Fruit fly (Drosophila melanogaster) whole organism, embryonic: Measurements from ENCODE around the gene Cad88C.

Source experiments
- BtbVII ChIP-seq: fragments of 200-800 bp; sonication (Bioruptor generic); optimal IDR thresholded peaks from 3 replicates; lab custom pipeline; 2017; ENCODE audit warnings: missing biosample characterization, mild to moderate bottlenecking, missing genetic modification characterization
- CG10267 ChIP-seq: fragments of 200-800 bp; sonication (Bioruptor generic); optimal IDR thresholded peaks from 2 replicates; lab custom pipeline; 2018; ENCODE audit warnings: missing biosample characterization, mild to moderate bottlenecking, missing genetic modification characterization, moderate library complexity
- CG10462 ChIP-seq: fragments of 200-800 bp; sonication (Bioruptor generic); optimal IDR thresholded peaks from 2 replicates; lab custom pipeline; 2016; ENCODE audit warnings: missing biosample characterization, missing genetic modification characterization
- CG10979 ChIP-seq: fragments of 200-800 bp; sonication (Bioruptor generic); optimal IDR thresholded peaks from 2 replicates; lab custom pipeline; 2018; ENCODE audit warnings: missing biosample characterization, mild to moderate bottlenecking, missing genetic modification characterization, moderate library complexity
- CG12391 ChIP-seq: fragments of 200-800 bp; sonication (Bioruptor generic); optimal IDR thresholded peaks from 3 replicates; lab custom pipeline; 2018; ENCODE audit warnings: missing biosample characterization, mild to moderate bottlenecking, missing genetic modification characterization, moderate library complexity
- CG12744 ChIP-seq: fragments of 200-800 bp; sonication (Bioruptor generic); optimal IDR thresholded peaks from 2 replicates; lab custom pipeline; 2016; ENCODE audit warnings: missing biosample characterization, missing genetic modification characterization
- CG12769 ChIP-seq: fragments of 200-800 bp; sonication (Bioruptor generic); optimal IDR thresholded peaks from 2 replicates; lab custom pipeline; 2019; ENCODE audit warnings: missing biosample characterization, mild to moderate bottlenecking, missing genetic modification characterization, moderate library complexity
- CG13424 ChIP-seq: fragments of 200-800 bp; sonication (Bioruptor generic); optimal IDR thresholded peaks from 2 replicates; lab custom pipeline; 2019; ENCODE audit warnings: missing biosample characterization, mild to moderate bottlenecking, missing genetic modification characterization, moderate library complexity
- CG1529 ChIP-seq: fragments of 200-800 bp; sonication (Bioruptor generic); optimal IDR thresholded peaks from 3 replicates; lab custom pipeline; 2018; ENCODE audit warnings: missing biosample characterization, missing genetic modification characterization
- CG15696 ChIP-seq: fragments of 200-800 bp; sonication (Bioruptor generic); optimal IDR thresholded peaks from 2 replicates; lab custom pipeline; 2019; ENCODE audit warnings: missing biosample characterization, mild to moderate bottlenecking, missing genetic modification characterization, moderate library complexity
- CG1603 ChIP-seq: fragments of 200-800 bp; sonication (Bioruptor generic); optimal IDR thresholded peaks from 2 replicates; lab custom pipeline; 2019; ENCODE audit warnings: missing biosample characterization, mild to moderate bottlenecking, missing genetic modification characterization, moderate library complexity
- CG17612 ChIP-seq: fragments of 200-800 bp; sonication (Bioruptor generic); IDR thresholded peaks from 2 replicates; pipeline ENCODE4 v1.3.6; 2022; ENCODE audit warnings: missing biosample characterization, missing genetic modification characterization
- CG17829 ChIP-seq: fragments of 200-800 bp; optimal IDR thresholded peaks from 2 replicates; lab custom pipeline; 2019; ENCODE audit warnings: missing biosample characterization, mild to moderate bottlenecking, missing genetic modification characterization, moderate library complexity
- CG18476 ChIP-seq: fragments of 200-800 bp; sonication (Bioruptor generic); optimal IDR thresholded peaks from 2 replicates; lab custom pipeline; 2016; ENCODE audit warnings: missing biosample characterization, mild to moderate bottlenecking, missing genetic modification characterization
- CG2678 ChIP-seq: fragments of 200-800 bp; sonication (Bioruptor generic); optimal IDR thresholded peaks from 3 replicates; lab custom pipeline; 2019; ENCODE audit warnings: missing biosample characterization, mild to moderate bottlenecking, missing genetic modification characterization, moderate library complexity
- CG30403 ChIP-seq: fragments of 200-800 bp; sonication (Bioruptor generic); optimal IDR thresholded peaks from 3 replicates; lab custom pipeline; 2016; ENCODE audit warnings: missing biosample characterization, missing genetic modification characterization
- CG4820 ChIP-seq: fragments of 200-800 bp; sonication (Bioruptor generic); optimal IDR thresholded peaks from 3 replicates; lab custom pipeline; 2016; ENCODE audit warnings: missing biosample characterization, missing genetic modification characterization
- CG8765 ChIP-seq: fragments of 200-800 bp; sonication (Bioruptor generic); IDR thresholded peaks from 2 replicates; pipeline ENCODE4 v1.3.6; 2022; ENCODE audit warnings: missing biosample characterization, missing genetic modification characterization
- D ChIP-seq, 2 experiments: fragments of 200-800 bp in 1 of 2; fragments of >200 bp in 1 of 2; sonication (Bioruptor generic) in 1 of 2; optimal IDR thresholded peaks; 2 replicates in 1 of 2; 3 replicates in 1 of 2; lab custom pipeline; 2017; ENCODE audit warnings: mild to moderate bottlenecking in 1 of 2, missing biosample characterization in 1 of 2, missing genetic modification characterization in 1 of 2, missing genetic modification reagents in 1 of 2
- E2f2 ChIP-seq: fragments of 200-800 bp; sonication (Bioruptor generic); IDR thresholded peaks from 2 replicates; pipeline ENCODE4 v1.3.6; 2022; ENCODE audit warnings: missing biosample characterization, missing genetic modification characterization
- HLH3B ChIP-seq: fragments of 200-800 bp; sonication (Bioruptor generic); IDR thresholded peaks from 2 replicates; pipeline ENCODE4 v1.3.6; 2022; ENCODE audit warnings: missing biosample characterization, missing genetic modification characterization
- Hey ChIP-seq: fragments of 200-800 bp; sonication (Bioruptor generic); optimal IDR thresholded peaks from 3 replicates; lab custom pipeline; 2018; ENCODE audit warnings: missing biosample characterization, mild to moderate bottlenecking, missing genetic modification characterization
- Hr51 ChIP-seq, 2 experiments: fragments of 200-800 bp; sonication (Bioruptor generic); optimal IDR thresholded peaks; 2 replicates in 1 of 2; 3 replicates in 1 of 2; lab custom pipeline; 2016 to 2018; ENCODE audit warnings: missing biosample characterization in 2 of 2, missing genetic modification characterization in 2 of 2, mild to moderate bottlenecking in 1 of 2, moderate library complexity in 1 of 2
- NFAT ChIP-seq: fragments of 200-800 bp; sonication (Bioruptor generic); IDR thresholded peaks from 2 replicates; pipeline ENCODE4 v1.3.6; 2022; ENCODE audit warnings: missing biosample characterization, missing genetic modification characterization
- Oli ChIP-seq: fragments of 200-800 bp; sonication (Bioruptor generic); optimal IDR thresholded peaks from 2 replicates; lab custom pipeline; 2018; ENCODE audit warnings: missing biosample characterization, mild to moderate bottlenecking, missing genetic modification characterization, moderate library complexity
- PHDP ChIP-seq: fragments of 200-800 bp; sonication (Bioruptor generic); optimal IDR thresholded peaks from 3 replicates; lab custom pipeline; 2018; ENCODE audit warnings: missing biosample characterization, mild to moderate bottlenecking, missing genetic modification characterization, moderate library complexity
- Ptx1 ChIP-seq: fragments of 200-800 bp; sonication (Bioruptor generic); IDR thresholded peaks from 2 replicates; pipeline ENCODE4 v1.3.6; 2022; ENCODE audit warnings: missing biosample characterization, missing genetic modification characterization
- Sox102F ChIP-seq: fragments of 200-800 bp; sonication (Bioruptor generic); optimal IDR thresholded peaks from 2 replicates; lab custom pipeline; 2018; ENCODE audit warnings: missing biosample characterization, mild to moderate bottlenecking, missing genetic modification characterization, moderate library complexity
- Usf ChIP-seq: fragments of 200-800 bp; sonication (Bioruptor generic); optimal IDR thresholded peaks from 2 replicates; lab custom pipeline; 2017; ENCODE audit warnings: missing genotype, missing biosample characterization, missing genetic modification characterization
- Xbp1 ChIP-seq: fragments of 200-800 bp; sonication (Bioruptor generic); optimal IDR thresholded peaks from 3 replicates; lab custom pipeline; 2016; ENCODE audit warnings: missing biosample characterization, mild to moderate bottlenecking, missing genetic modification characterization
- bsh ChIP-seq, 2 experiments: fragments of 200-800 bp; sonication (Bioruptor generic); optimal IDR thresholded peaks; 2 replicates each; lab custom pipeline; 2017 to 2018; ENCODE audit warnings: mild to moderate bottlenecking in 2 of 2, missing biosample characterization in 2 of 2, missing genetic modification characterization in 2 of 2, moderate library complexity in 1 of 2
- dmrt99B ChIP-seq: fragments of 200-800 bp; sonication (Bioruptor generic); optimal IDR thresholded peaks from 2 replicates; lab custom pipeline; 2018; ENCODE audit warnings: missing biosample characterization, mild to moderate bottlenecking, missing genetic modification characterization, moderate library complexity
- hbn ChIP-seq: fragments of 200-800 bp; sonication (Bioruptor generic); IDR thresholded peaks from 2 replicates; pipeline ENCODE4 v1.3.6; 2022; ENCODE audit warnings: missing biosample characterization, missing genetic modification characterization; ENCODE audit not compliant: partially characterized antibody
- klu ChIP-seq: fragments of 200-800 bp; sonication (Bioruptor generic); IDR thresholded peaks from 2 replicates; pipeline ENCODE4 v1.3.6; 2022; ENCODE audit warnings: missing biosample characterization, missing genetic modification characterization
- lmd ChIP-seq: fragments of 200-800 bp; sonication (Bioruptor generic); IDR thresholded peaks from 2 replicates; pipeline ENCODE4 v1.3.6; 2022; ENCODE audit warnings: missing biosample characterization, missing genetic modification characterization
- lola ChIP-seq, 3 experiments: fragments of >200 bp in 2 of 3; fragments of 200-800 bp in 1 of 3; sonication (Bioruptor generic) in 1 of 3; optimal IDR thresholded peaks; 2 replicates each; lab custom pipeline; 2017 to 2019; ENCODE audit warnings: missing biosample characterization in 3 of 3, missing genetic modification characterization in 3 of 3, mild to moderate bottlenecking in 1 of 3, moderate library complexity in 1 of 3
- lov ChIP-seq, 2 experiments: fragments of 200-800 bp in 1 of 2; fragments of >200 bp in 1 of 2; sonication (Bioruptor generic) in 1 of 2; IDR thresholded peaks in 1 of 2; optimal IDR thresholded peaks in 1 of 2; 2 replicates in 1 of 2; 3 replicates in 1 of 2; pipeline versions ENCODE4 v1.3.6 to Lab custom; 2017 to 2022; ENCODE audit warnings: missing biosample characterization in 1 of 2, missing genetic modification characterization in 1 of 2
- onecut ChIP-seq: fragments of 200-800 bp; sonication (Bioruptor generic); IDR thresholded peaks from 2 replicates; pipeline ENCODE4 v1.3.6; 2022; ENCODE audit warnings: missing biosample characterization, missing genetic modification characterization
- pan ChIP-seq, 4 experiments: fragments of >200 bp in 3 of 4; fragments of 200-800 bp in 1 of 4; sonication (Bioruptor generic) in 1 of 4; optimal IDR thresholded peaks in 3 of 4; IDR thresholded peaks in 1 of 4; 2 replicates each; pipeline versions ENCODE4 v1.3.6 to Lab custom; 2017 to 2022; ENCODE audit warnings: missing biosample characterization in 2 of 4, missing genetic modification characterization in 2 of 4, mixed read lengths in 1 of 4
- prd ChIP-seq, 3 experiments: fragments of >200 bp in 2 of 3; fragments of 200-800 bp in 1 of 3; sonication (Bioruptor generic) in 1 of 3; optimal IDR thresholded peaks in 2 of 3; IDR thresholded peaks in 1 of 3; 2 replicates in 2 of 3; 3 replicates in 1 of 3; pipeline versions ENCODE4 v1.3.6 to Lab custom; 2017 to 2022; ENCODE audit warnings: missing biosample characterization in 1 of 3, missing genetic modification characterization in 1 of 3
- sens ChIP-seq: fragments of 200-800 bp; sonication (Bioruptor generic); peaks from one replicate; lab custom pipeline; 2016; ENCODE audit warnings: missing biosample characterization, missing genetic modification characterization
- tgo ChIP-seq: fragments of 200-800 bp; sonication (Bioruptor generic); IDR thresholded peaks from 3 replicates; pipeline ENCODE4 v1.3.6; 2022; ENCODE audit warnings: missing biosample characterization, missing genetic modification characterization
- unpg ChIP-seq: fragments of 200-800 bp; sonication (Bioruptor generic); optimal IDR thresholded peaks from 3 replicates; lab custom pipeline; 2018; ENCODE audit warnings: missing biosample characterization, mild to moderate bottlenecking, missing genetic modification characterization, moderate library complexity
- vvl ChIP-seq: fragments of 200-800 bp; sonication (Bioruptor generic); IDR thresholded peaks from 2 replicates; pipeline ENCODE4 v1.3.6; 2022; ENCODE audit warnings: missing biosample characterization, missing genetic modification characterization
- wek ChIP-seq: fragments of 200-800 bp; sonication (Bioruptor generic); optimal IDR thresholded peaks from 3 replicates; lab custom pipeline; 2018; ENCODE audit warnings: missing biosample characterization, mild to moderate bottlenecking, missing genetic modification characterization, moderate library complexity
- zfh1 ChIP-seq: fragments of 200-800 bp; sonication (Bioruptor generic); IDR thresholded peaks from 3 replicates; pipeline ENCODE4 v1.3.6; 2022; ENCODE audit warnings: missing biosample characterization, missing genetic modification characterization

Gene Cad88C

dm6 chr3R:14597935-14598424, 32.3 kb upstream of the Cad88C start (continued):
- TF ChIP-seq Xbp1 (GFP tag; lab: Kevin White, UChicago) (peak; percentile 28), sens (GFP tag; lab: Kevin White, UChicago) (peak; percentile 89), CG1603 (tag; lab: Kevin White, UChicago) (peak; percentile 32), CG8765 (GFP tag; lab: Robert Waterston, UW) (no peak), CG1529 (peak; percentile 32), Oli (tag; lab: Kevin White, UChicago) (peak; percentile 53), CG12769 (tag; lab: Kevin White, UChicago) (no peak), CG2678 (peak; percentile 45), lmd (peak; percentile 44), CG10462 (GFP tag; lab: Kevin White, UChicago) (no peak), D (optimal IDR thresholded peaks at IDR 0.05; lab: Kevin White, UChicago) (no peak), D (GFP tag; optimal IDR thresholded peaks at IDR 0.05; lab: Kevin White, UChicago) (peak; percentile 56), HLH3B (peak; percentile 37; the same call in 1 of the 2 replicates), unpg (GFP tag; lab: Kevin White, UChicago) (peak; percentile 61), pan (optimal IDR thresholded peaks at IDR 0.05; lab: Kevin White, UChicago) (no peak), pan (GFP tag; optimal IDR thresholded peaks at IDR 0.05 in 1 of 2, IDR thresholded peaks at IDR 0.05 in 1 of 2) (peak in 1 of 2 experiments; percentile 37), vvl (GFP tag; lab: Robert Waterston, UW) (peak; percentile 47; the same call in 1 of the 2 replicates), CG12391 (tag; lab: Kevin White, UChicago) (peak; percentile 50), bsh (GFP tag; optimal IDR thresholded peaks at IDR 0.05; lab: Kevin White, UChicago) (peak in 1 of 2 experiments; percentile 64), zfh1 (GFP tag; lab: Robert Waterston, UW) (peak; percentile 52; the same call in 1 of the 3 replicates), PHDP (tag; lab: Kevin White, UChicago) (peak; percentile 33), CG18476 (GFP tag; lab: Kevin White, UChicago) (peak; percentile 10), dmrt99B (tag; lab: Kevin White, UChicago) (peak; percentile 49), CG10979 (tag; lab: Kevin White, UChicago) (peak; percentile 71), lola (GFP tag; optimal IDR thresholded peaks at IDR 0.05; lab: Kevin White, UChicago) (peak in 1 of 3 experiments; percentile 56), Hr51 (GFP tag; optimal IDR thresholded peaks at IDR 0.05; lab: Kevin White, UChicago) (peak in 1 of 2 experiments; percentile 53), CG30403 (peak; percentile 36), Hey (tag; lab: Kevin White, UChicago) (no peak), Usf (no peak), tgo (peak; percentile 19; the same call in 1 of the 3 replicates), klu (GFP tag; lab: Robert Waterston, UW) (peak; percentile 32; the same call in 1 of the 2 replicates), CG13424 (tag; lab: Kevin White, UChicago) (peak; percentile 35), prd (optimal IDR thresholded peaks at IDR 0.05; lab: Kevin White, UChicago) (no peak), prd (GFP tag; IDR thresholded peaks at IDR 0.05; lab: Robert Waterston, UW) (peak; percentile 4; the same call in 1 of the 3 replicates), CG17829 (tag; lab: Kevin White, UChicago) (peak; percentile 45), BtbVII (GFP tag; lab: Kevin White, UChicago) (no peak), Ptx1 (GFP tag; lab: Robert Waterston, UW) (peak; percentile 49), lov (optimal IDR thresholded peaks at IDR 0.05; lab: Kevin White, UChicago) (no peak), lov (GFP tag; IDR thresholded peaks at IDR 0.05; lab: Robert Waterston, UW) (no peak), CG4820 (GFP tag; lab: Kevin White, UChicago) (peak; percentile 32), wek (no peak), CG12744 (no peak), CG15696 (peak; percentile 0), CG10267 (peak; percentile 33), hbn (GFP tag; lab: Robert Waterston, UW) (no peak), Sox102F (GFP tag; lab: Kevin White, UChicago) (peak; percentile 55), CG17612 (GFP tag; lab: Robert Waterston, UW) (no peak), onecut (GFP tag; lab: Robert Waterston, UW) (peak; percentile 27; the same call in 1 of the 2 replicates), E2f2 (GFP tag; lab: Robert Waterston, UW) (0 out of 2 replicates have a peak, but pooled peaks have one; percentile 11), NFAT (GFP tag; lab: Robert Waterston, UW) (no peak)
